Fruit fly (Drosophila melanogaster) whole organism, wandering third instar larva: Measurements from ENCODE around the gene Tace.

Experiments used
- N ChIP-seq: fragments of >200 bp; optimal IDR thresholded peaks from 2 replicates; lab custom pipeline; 2018; ENCODE audit warnings: missing biosample characterization, missing external identifiers, missing genetic modification characterization
- usp ChIP-seq: fragments of >200 bp; optimal IDR thresholded peaks from 2 replicates; lab custom pipeline; 2017; ENCODE audit warnings: missing biosample characterization, missing genetic modification characterization

- TF ChIP-seq usp (GFP tag; lab: Kevin White, UChicago) (no peak), N (no peak)
Measured at dm6 chr3R:30022452-30023028, 22.2 kb downstream of the Tace start, which contains the start of the genes RpS28a and Axn.
